Worm (Caenorhabditis elegans): ENCODE data around the gene flp-13.

The flp-13 gene

DNA sequence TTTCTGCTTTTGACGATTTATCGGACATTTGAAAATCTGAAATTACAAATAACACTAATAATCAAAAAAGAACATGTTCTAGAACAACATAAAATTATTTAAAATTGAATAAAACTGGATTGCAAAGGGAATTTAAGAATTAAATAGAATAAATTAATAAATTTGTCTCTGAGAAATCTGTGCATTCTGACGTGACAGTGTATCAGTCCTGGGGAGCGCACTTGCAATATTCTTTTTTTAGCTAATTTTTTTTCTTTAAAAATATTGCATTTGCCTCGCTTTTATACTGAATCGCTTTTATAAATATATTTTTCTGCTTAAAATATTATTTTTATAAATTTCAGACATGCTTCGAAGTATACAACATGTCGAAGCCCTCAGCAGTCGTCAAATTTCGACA, 11.5 kb upstream of the flp-13 start, which contains the start of the genes mrpl-1, emc-6 and mrps-24 (continued):
- no peak for TF ChIP-seq R02D3.7 (tag; optimal IDR thresholded peaks at IDR 0.05)
- no peak for TF ChIP-seq elt-1 (tag; optimal IDR thresholded peaks at IDR 0.05)
- no peak for TF ChIP-seq nhr-23 (tag; optimal IDR thresholded peaks at IDR 0.05)
- TF ChIP-seq nhr-12 (tag; optimal IDR thresholded peaks at IDR 0.05), result no peak
- peak; percentile 51 for TF ChIP-seq fos-1 (tag; optimal IDR thresholded peaks at IDR 0.05)
- TF ChIP-seq snpc-4 (tag; optimal IDR thresholded peaks at IDR 0.05), result peak; percentile 45
- peak; percentile 44 for TF ChIP-seq F13H6.1 (tag; optimal IDR thresholded peaks at IDR 0.05)
- TF ChIP-seq elt-3 (tag; optimal IDR thresholded peaks at IDR 0.05), result no peak
- TF ChIP-seq nhr-10 (tag; optimal IDR thresholded peaks at IDR 0.05), result no peak
- no peak for TF ChIP-seq nhr-6 (tag; optimal IDR thresholded peaks at IDR 0.05)
- TF ChIP-seq sma-3 (GFP tag; optimal IDR thresholded peaks at IDR 0.05), result peak; percentile 48
- TF ChIP-seq unc-39 (tag; optimal IDR thresholded peaks at IDR 0.05), result no peak
- peak; percentile 13 for TF ChIP-seq nhr-129 (tag; optimal IDR thresholded peaks at IDR 0.05)
- TF ChIP-seq ama-1 (optimal IDR thresholded peaks at IDR 0.05), result no peak
- TF ChIP-seq Y55F3AM.14 (GFP tag; optimal IDR thresholded peaks at IDR 0.05), result no peak
- TF ChIP-seq lin-11 (tag; optimal IDR thresholded peaks at IDR 0.05), result no peak

DNA sequence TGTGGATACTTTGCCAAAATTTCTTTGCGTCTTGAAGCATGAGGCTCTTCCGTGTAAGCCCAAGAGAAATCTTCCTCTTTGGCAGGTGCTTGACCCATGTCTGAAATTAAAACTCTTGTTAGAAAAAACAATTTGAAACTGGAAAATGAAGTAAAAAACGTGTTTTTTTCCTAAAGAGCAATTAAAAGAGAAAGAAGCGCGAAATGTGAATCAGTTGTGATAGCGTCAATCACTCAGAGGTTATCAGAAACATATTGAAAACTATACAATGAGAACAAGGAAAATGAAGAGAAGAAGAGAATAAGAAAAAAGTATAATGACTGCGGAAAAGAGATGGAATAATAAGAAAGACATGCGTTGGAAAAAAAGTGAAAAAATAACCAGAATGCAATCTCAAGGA, 8.6 kb upstream of the flp-13 start, which contains the start of gene F33D4.4:
F33D4.4 (minus strand) TSS at position 101 of the 400 bp plus-strand sequence.
- no peak for TF ChIP-seq F13H6.1 (tag; optimal IDR thresholded peaks at IDR 0.05)
- TF ChIP-seq fos-1 (tag; optimal IDR thresholded peaks at IDR 0.05), result peak; percentile 30

ce11 chrIV:7692451-7692850, 5.8 kb downstream of the flp-13 start:
- no peak for TF ChIP-seq mdl-1 (tag; optimal IDR thresholded peaks at IDR 0.05)
- TF ChIP-seq elt-3 (tag; optimal IDR thresholded peaks at IDR 0.05), result no peak
- TF ChIP-seq unc-55 (GFP tag; optimal IDR thresholded peaks at IDR 0.05), result no peak
- no peak for TF ChIP-seq elt-1 (tag; optimal IDR thresholded peaks at IDR 0.05)
- no peak for TF ChIP-seq ama-1 (optimal IDR thresholded peaks at IDR 0.05)
- TF ChIP-seq R02D3.7 (tag; optimal IDR thresholded peaks at IDR 0.05), result no peak
- TF ChIP-seq nhr-12 (tag; optimal IDR thresholded peaks at IDR 0.05), result no peak
- TF ChIP-seq fos-1 (tag; optimal IDR thresholded peaks at IDR 0.05), result no peak

ce11 chrIV:7689326-7689725, 8.9 kb downstream of the flp-13 start:
- no peak for TF ChIP-seq peb-1 (tag; optimal IDR thresholded peaks at IDR 0.05)
- TF ChIP-seq crh-2 (tag; optimal IDR thresholded peaks at IDR 0.05), result peak; percentile 30
- TF ChIP-seq ztf-4 (tag; optimal IDR thresholded peaks at IDR 0.05), result no peak
- TF ChIP-seq nhr-129 (tag; optimal IDR thresholded peaks at IDR 0.05), result peak; percentile 75
- TF ChIP-seq fos-1 (tag; optimal IDR thresholded peaks at IDR 0.05), result peak; percentile 73
- TF ChIP-seq mab-5 (tag; optimal IDR thresholded peaks at IDR 0.05), result no peak
- no peak for TF ChIP-seq nhr-10 (tag; optimal IDR thresholded peaks at IDR 0.05)
- no peak for TF ChIP-seq nhr-25 (tag; optimal IDR thresholded peaks at IDR 0.05)
- TF ChIP-seq sma-9 (GFP tag; optimal IDR thresholded peaks at IDR 0.05), result peak; percentile 17
- no peak for TF ChIP-seq sma-9 (tag; optimal IDR thresholded peaks at IDR 0.05)
- TF ChIP-seq ama-1 (optimal IDR thresholded peaks at IDR 0.05), result no peak
- TF ChIP-seq sem-4 (tag; optimal IDR thresholded peaks at IDR 0.05), result no peak
- TF ChIP-seq skn-1 (tag; optimal IDR thresholded peaks at IDR 0.05), result no peak
- no peak for TF ChIP-seq ceh-16 (tag; optimal IDR thresholded peaks at IDR 0.05)
- no peak for TF ChIP-seq elt-3 (tag; optimal IDR thresholded peaks at IDR 0.05)
- TF ChIP-seq C34F6.9 (tag; optimal IDR thresholded peaks at IDR 0.05), result no peak

ce11 chrIV:7679120-7679519, 19.1 kb downstream of the flp-13 start:
- TF ChIP-seq fos-1 (tag; optimal IDR thresholded peaks at IDR 0.05) (peak; percentile 55), sma-9 (GFP tag; optimal IDR thresholded peaks at IDR 0.05) (peak; percentile 18), sma-9 (tag; optimal IDR thresholded peaks at IDR 0.05) (no peak), F13H6.1 (tag; optimal IDR thresholded peaks at IDR 0.05) (peak; percentile 10), peb-1 (tag; optimal IDR thresholded peaks at IDR 0.05) (no peak), crh-2 (tag; optimal IDR thresholded peaks at IDR 0.05) (peak; percentile 55)

ce11 chrIV:7674874-7675273, 23.3 kb downstream of the flp-13 start, which contains the start of gene itr-1:
Gene itr-1, plus strand, starts transcription at chrIV:7675174.
- TF ChIP-seq crh-2 (tag; optimal IDR thresholded peaks at IDR 0.05), result no peak

DNA sequence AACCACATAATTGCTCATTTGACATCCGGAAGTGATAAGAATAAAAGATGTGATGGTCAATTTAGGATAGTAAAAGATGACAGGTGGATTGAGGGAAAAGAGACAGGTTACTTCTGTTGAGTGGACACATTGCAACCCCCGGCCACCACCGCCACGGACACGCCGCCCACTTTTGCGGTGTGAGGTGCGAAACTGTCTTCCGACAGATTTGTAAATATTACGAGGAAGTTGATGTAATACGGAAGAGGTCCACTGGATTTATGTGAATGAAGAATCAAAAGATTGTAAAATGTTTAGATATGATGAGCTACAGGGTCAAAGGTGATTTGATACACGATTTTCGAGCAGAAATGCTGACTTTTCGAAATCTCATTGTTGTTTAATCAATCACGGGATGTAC, 25.3 kb downstream of the flp-13 start, which contains the start of gene C08G9.2:
C08G9.2 (minus strand) TSS at position 101 of the 400 bp plus-strand sequence.
- no peak for TF ChIP-seq nhr-21 (tag; optimal IDR thresholded peaks at IDR 0.05)
- TF ChIP-seq C34F6.9 (tag; optimal IDR thresholded peaks at IDR 0.05), result no peak
- TF ChIP-seq nhr-11 (tag; optimal IDR thresholded peaks at IDR 0.05), result no peak
- no peak for TF ChIP-seq ama-1 (optimal IDR thresholded peaks at IDR 0.05)
- no peak for TF ChIP-seq alr-1 (tag; optimal IDR thresholded peaks at IDR 0.05)
- no peak for TF ChIP-seq ceh-16 (tag; optimal IDR thresholded peaks at IDR 0.05)
- TF ChIP-seq nhr-6 (tag; optimal IDR thresholded peaks at IDR 0.05), result no peak
- no peak for TF ChIP-seq sem-4 (tag; optimal IDR thresholded peaks at IDR 0.05)
- no peak for TF ChIP-seq dmd-4 (tag; optimal IDR thresholded peaks at IDR 0.05)
- TF ChIP-seq nhr-10 (tag; optimal IDR thresholded peaks at IDR 0.05), result no peak
- no peak for TF ChIP-seq mab-5 (tag; optimal IDR thresholded peaks at IDR 0.05)
